Fruit fly (Drosophila melanogaster) whole organism, embryonic: ENCODE measurements around the gene Lip3.
A peak's percentile ranks its signal among the peaks of the same experiment; 100 is the strongest.

Source experiments
- Asciz ChIP-seq: fragments of 200-800 bp; sonication (Bioruptor generic); optimal IDR thresholded peaks from 2 replicates; lab custom pipeline; 2017; ENCODE audit warnings: missing biosample characterization, mild to moderate bottlenecking, missing genetic modification characterization, missing genetic modification reagents
- CG10321 ChIP-seq: fragments of 200-800 bp; sonication (Bioruptor generic); IDR thresholded peaks from 2 replicates; pipeline ENCODE4 v1.3.6; 2022; ENCODE audit warnings: missing biosample characterization, missing genetic modification characterization
- CG10654 ChIP-seq: fragments of 200-800 bp; sonication (Bioruptor generic); optimal IDR thresholded peaks from 2 replicates; lab custom pipeline; 2016; ENCODE audit warnings: missing biosample characterization, missing genetic modification characterization
- CG12391 ChIP-seq: fragments of 200-800 bp; sonication (Bioruptor generic); optimal IDR thresholded peaks from 3 replicates; lab custom pipeline; 2018; ENCODE audit warnings: missing biosample characterization, mild to moderate bottlenecking, missing genetic modification characterization, moderate library complexity
- CG13624 ChIP-seq: fragments of 200-800 bp; sonication (Bioruptor generic); optimal IDR thresholded peaks from 2 replicates; lab custom pipeline; 2016; ENCODE audit warnings: missing biosample characterization, missing genetic modification characterization
- CG14050 ChIP-seq: fragments of 200-800 bp; sonication (Bioruptor generic); IDR thresholded peaks from 3 replicates; pipeline ENCODE4 v1.3.6; 2022; ENCODE audit warnings: missing biosample characterization, missing genetic modification characterization
- CG15601 ChIP-seq: fragments of 200-800 bp; sonication (Bioruptor generic); optimal IDR thresholded peaks from 3 replicates; lab custom pipeline; 2019; ENCODE audit warnings: missing biosample characterization, mild to moderate bottlenecking, missing genetic modification characterization, moderate library complexity
- CG1603 ChIP-seq: fragments of 200-800 bp; sonication (Bioruptor generic); optimal IDR thresholded peaks from 2 replicates; lab custom pipeline; 2019; ENCODE audit warnings: missing biosample characterization, mild to moderate bottlenecking, missing genetic modification characterization, moderate library complexity
- CG17186 ChIP-seq: fragments of 200-800 bp; sonication (Bioruptor generic); optimal IDR thresholded peaks from 3 replicates; lab custom pipeline; 2017; ENCODE audit warnings: missing biosample characterization, missing genetic modification reagents, missing genetic modification characterization
- CG17568 ChIP-seq: fragments of 200-800 bp; sonication (Bioruptor generic); optimal IDR thresholded peaks from 2 replicates; lab custom pipeline; 2018; ENCODE audit warnings: missing biosample characterization, mild to moderate bottlenecking, missing genetic modification characterization, moderate library complexity
- CG31441 ChIP-seq: fragments of 200-800 bp; sonication (Bioruptor generic); IDR thresholded peaks from 2 replicates; pipeline ENCODE4 v1.3.6; 2022; ENCODE audit warnings: missing biosample characterization, missing genetic modification characterization
- CG6175 ChIP-seq: fragments of 200-800 bp; sonication (Bioruptor generic); IDR thresholded peaks from 3 replicates; pipeline ENCODE4 v1.3.6; 2022; ENCODE audit warnings: missing biosample characterization, missing genetic modification characterization
- CG6654 ChIP-seq: fragments of 200-800 bp; sonication (Bioruptor generic); optimal IDR thresholded peaks from 2 replicates; lab custom pipeline; 2017; ENCODE audit warnings: missing biosample characterization, mild to moderate bottlenecking, missing genetic modification characterization
- CG6765 ChIP-seq: fragments of 200-800 bp; sonication (Bioruptor generic); optimal IDR thresholded peaks from 3 replicates; lab custom pipeline; 2017; ENCODE audit warnings: missing biosample characterization, mild to moderate bottlenecking, missing genetic modification characterization
- CG9817 ChIP-seq: fragments of 200-800 bp; sonication (Bioruptor generic); optimal IDR thresholded peaks from 2 replicates; lab custom pipeline; 2018; ENCODE audit warnings: missing biosample characterization, mild to moderate bottlenecking, missing genetic modification characterization, moderate library complexity
- Chrac-16 ChIP-seq: fragments of 200-800 bp; sonication (Bioruptor generic); optimal IDR thresholded peaks from 3 replicates; lab custom pipeline; 2016; ENCODE audit warnings: missing biosample characterization, missing genetic modification characterization
- H15 ChIP-seq: fragments of 200-800 bp; sonication (Bioruptor generic); IDR thresholded peaks from 3 replicates; pipeline ENCODE4 v1.3.6; 2022; ENCODE audit warnings: missing biosample characterization, missing genetic modification characterization
- Hand ChIP-seq: fragments of 200-800 bp; sonication (Bioruptor generic); optimal IDR thresholded peaks from 2 replicates; lab custom pipeline; 2017; ENCODE audit warnings: mild to moderate bottlenecking, missing biosample characterization, missing genetic modification reagents, missing genetic modification characterization
- Hey ChIP-seq: fragments of 200-800 bp; sonication (Bioruptor generic); optimal IDR thresholded peaks from 3 replicates; lab custom pipeline; 2018; ENCODE audit warnings: missing biosample characterization, mild to moderate bottlenecking, missing genetic modification characterization
- MESR4 ChIP-seq: fragments of 200-800 bp; sonication (Bioruptor generic); optimal IDR thresholded peaks from 2 replicates; lab custom pipeline; 2018; ENCODE audit warnings: missing biosample characterization, mild to moderate bottlenecking, missing genetic modification characterization, moderate library complexity
- NFAT ChIP-seq: fragments of 200-800 bp; sonication (Bioruptor generic); IDR thresholded peaks from 2 replicates; pipeline ENCODE4 v1.3.6; 2022; ENCODE audit warnings: missing biosample characterization, missing genetic modification characterization
- Nf-YA ChIP-seq: fragments of 200-800 bp; sonication (Bioruptor generic); IDR thresholded peaks from 2 replicates; pipeline ENCODE4 v1.3.6; 2022; ENCODE audit warnings: missing biosample characterization, missing genetic modification characterization
- Ptx1 ChIP-seq: fragments of 200-800 bp; sonication (Bioruptor generic); IDR thresholded peaks from 2 replicates; pipeline ENCODE4 v1.3.6; 2022; ENCODE audit warnings: missing biosample characterization, missing genetic modification characterization
- Sox100B ChIP-seq: fragments of 200-800 bp; sonication (Bioruptor generic); optimal IDR thresholded peaks from 3 replicates; lab custom pipeline; 2018; ENCODE audit warnings: missing biosample characterization, mild to moderate bottlenecking, missing genetic modification characterization
- aop ChIP-seq: fragments of 200-800 bp; sonication (Bioruptor generic); IDR thresholded peaks from 2 replicates; pipeline ENCODE4 v1.3.6; 2022; ENCODE audit warnings: missing biosample characterization, missing genetic modification characterization
- bbx ChIP-seq: fragments of 200-800 bp; sonication (Bioruptor generic); IDR thresholded peaks from 2 replicates; pipeline ENCODE4 v1.3.6; 2022; ENCODE audit warnings: missing biosample characterization, missing genetic modification characterization; ENCODE audit not compliant: partially characterized antibody
- bcd ChIP-seq: fragments of 200-800 bp; sonication (Bioruptor generic); optimal IDR thresholded peaks from 2 replicates; lab custom pipeline; 2017; ENCODE audit warnings: missing biosample characterization, mild to moderate bottlenecking, missing genetic modification characterization
- cato ChIP-seq: fragments of 200-800 bp; sonication (Bioruptor generic); optimal IDR thresholded peaks from 2 replicates; lab custom pipeline; 2016; ENCODE audit warnings: missing biosample characterization, missing genetic modification characterization, borderline replicate concordance
- eve ChIP-seq, 2 experiments: fragments of >200 bp; optimal IDR thresholded peaks; 2 replicates each; lab custom pipeline; 2017; ENCODE audit warnings: missing biosample characterization in 2 of 2, missing genetic modification characterization in 2 of 2
- ftz-f1 ChIP-seq: fragments of 200-800 bp; sonication (Bioruptor generic); optimal IDR thresholded peaks from 2 replicates; lab custom pipeline; 2016; ENCODE audit warnings: missing biosample characterization, missing genetic modification characterization
- h ChIP-seq: fragments of >200 bp; optimal IDR thresholded peaks from 2 replicates; lab custom pipeline; 2017
- hkb ChIP-seq, 2 experiments: fragments of 200-800 bp in 1 of 2; fragments of >200 bp in 1 of 2; sonication (Bioruptor generic) in 1 of 2; IDR thresholded peaks in 1 of 2; optimal IDR thresholded peaks in 1 of 2; 2 replicates each; pipeline versions ENCODE4 v1.3.6 to Lab custom; 2017 to 2022; ENCODE audit warnings: missing biosample characterization in 1 of 2, missing genetic modification characterization in 1 of 2
- mirr ChIP-seq: fragments of 200-800 bp; sonication (Bioruptor generic); optimal IDR thresholded peaks from 3 replicates; lab custom pipeline; 2018; ENCODE audit warnings: missing biosample characterization, mild to moderate bottlenecking, missing genetic modification characterization
- nau ChIP-seq: fragments of 200-800 bp; sonication (Bioruptor generic); optimal IDR thresholded peaks from 3 replicates; lab custom pipeline; 2017; ENCODE audit warnings: missing biosample characterization, mild to moderate bottlenecking, missing genetic modification characterization, missing genetic modification reagents
- nmo ChIP-seq: fragments of 200-800 bp; sonication (Bioruptor generic); optimal IDR thresholded peaks from 2 replicates; lab custom pipeline; 2018; ENCODE audit warnings: missing biosample characterization, mild to moderate bottlenecking, missing genetic modification characterization, moderate library complexity
- p53 ChIP-seq: fragments of 200-800 bp; sonication (Bioruptor generic); optimal IDR thresholded peaks from 2 replicates; lab custom pipeline; 2016; ENCODE audit warnings: missing biosample characterization, missing genetic modification characterization
- pita ChIP-seq: fragments of 200-800 bp; sonication (Bioruptor generic); optimal IDR thresholded peaks from 2 replicates; lab custom pipeline; 2017; ENCODE audit warnings: missing biosample characterization, mild to moderate bottlenecking, missing genetic modification characterization
- pum ChIP-seq: fragments of 200-800 bp; sonication (Bioruptor generic); optimal IDR thresholded peaks from 2 replicates; lab custom pipeline; 2016; ENCODE audit warnings: missing biosample characterization, missing genetic modification characterization
- ro ChIP-seq: fragments of 200-800 bp; sonication (Bioruptor generic); IDR thresholded peaks from 2 replicates; pipeline ENCODE4 v1.3.6; 2022; ENCODE audit warnings: missing biosample characterization, missing genetic modification characterization
- slbo ChIP-seq: fragments of 200-800 bp; sonication (Bioruptor generic); IDR thresholded peaks from 2 replicates; pipeline ENCODE4 v1.3.6; 2022; ENCODE audit warnings: missing biosample characterization, missing genetic modification characterization
- so ChIP-seq: fragments of 200-800 bp; sonication (Bioruptor generic); IDR thresholded peaks from 3 replicates; pipeline ENCODE4 v1.3.6; 2022; ENCODE audit warnings: missing biosample characterization, missing genetic modification characterization
- sqz ChIP-seq: fragments of 200-800 bp; sonication (Bioruptor generic); optimal IDR thresholded peaks from 3 replicates; lab custom pipeline; 2018; ENCODE audit warnings: missing biosample characterization, mild to moderate bottlenecking, missing genetic modification characterization
- stwl ChIP-seq: fragments of 200-800 bp; sonication (Bioruptor generic); optimal IDR thresholded peaks from 3 replicates; lab custom pipeline; 2018; ENCODE audit warnings: missing biosample characterization, mild to moderate bottlenecking, missing genetic modification characterization, moderate library complexity
- tap ChIP-seq: fragments of 200-800 bp; optimal IDR thresholded peaks from 3 replicates; lab custom pipeline; 2019; ENCODE audit warnings: missing biosample characterization, mild to moderate bottlenecking, missing genetic modification characterization, moderate library complexity
- toy ChIP-seq: fragments of 200-800 bp; sonication (Bioruptor generic); IDR thresholded peaks from 2 replicates; pipeline ENCODE4 v1.3.6; 2022; ENCODE audit warnings: missing biosample characterization, missing genetic modification characterization
- trh ChIP-seq: fragments of 200-800 bp; sonication (Bioruptor generic); optimal IDR thresholded peaks from 2 replicates; lab custom pipeline; 2016; ENCODE audit warnings: missing biosample characterization, missing genetic modification characterization
- tx ChIP-seq: fragments of 200-800 bp; sonication (Bioruptor generic); optimal IDR thresholded peaks from 2 replicates; lab custom pipeline; 2016; ENCODE audit warnings: missing biosample characterization, missing genetic modification characterization
- usp ChIP-seq: fragments of >200 bp; optimal IDR thresholded peaks from 2 replicates; lab custom pipeline; 2017; ENCODE audit warnings: missing biosample characterization, missing genetic modification characterization

Lip3 gene

dm6 chr3R:13364175-13365174, 7.2 kb downstream of the Lip3 start, which contains the start of gene Dic1 (continued):
- TF ChIP-seq CG12391 (tag; lab: Kevin White, UChicago) (peak; percentile 97), ftz-f1 (GFP tag; lab: Kevin White, UChicago) (peak; percentile 41), bcd (GFP tag; lab: Kevin White, UChicago) (peak; percentile 99), nau (GFP tag; lab: Kevin White, UChicago) (peak; percentile 95), bbx (GFP tag; lab: Robert Waterston, UW) (0 out of 2 replicates have a peak, but pooled peaks have one; percentile 43), Nf-YA (GFP tag; lab: Robert Waterston, UW) (peak; percentile 85), aop (GFP tag; lab: Robert Waterston, UW) (peak; percentile 90), CG31441 (GFP tag; lab: Robert Waterston, UW) (peak; percentile 98), sqz (peak; percentile 96), h (lab: Kevin White, UChicago) (no peak), CG1603 (peak; percentile 67), CG14050 (GFP tag; lab: Robert Waterston, UW) (peak; percentile 87), Hand (peak; percentile 94), CG15601 (peak; percentile 94), hkb (optimal IDR thresholded peaks at IDR 0.05; lab: Kevin White, UChicago) (no peak), hkb (GFP tag; IDR thresholded peaks at IDR 0.05; lab: Robert Waterston, UW) (peak; percentile 96), so (GFP tag; lab: Robert Waterston, UW) (peak; percentile 86), trh (GFP tag; lab: Kevin White, UChicago) (peak; percentile 82), usp (GFP tag; lab: Kevin White, UChicago) (no peak), stwl (tag; lab: Kevin White, UChicago) (peak; percentile 37), H15 (peak; percentile 83), Asciz (GFP tag; lab: Kevin White, UChicago) (peak; percentile 99), CG6654 (GFP tag; lab: Kevin White, UChicago) (peak; percentile 90), CG13624 (peak; percentile 92), p53 (GFP tag; lab: Kevin White, UChicago) (peak; percentile 66), Chrac-16 (GFP tag; lab: Kevin White, UChicago) (peak; percentile 96), Hey (tag; lab: Kevin White, UChicago) (peak; percentile 54), NFAT (peak; percentile 71), toy (GFP tag; lab: Robert Waterston, UW) (peak; percentile 83), pum (GFP tag; lab: Kevin White, UChicago) (peak; percentile 89), CG9817 (tag; lab: Kevin White, UChicago) (peak; percentile 95), nmo (peak; percentile 99), mirr (GFP tag; lab: Kevin White, UChicago) (peak; percentile 14), ro (GFP tag; lab: Robert Waterston, UW) (peak; percentile 74), pita (GFP tag; lab: Kevin White, UChicago) (no peak), tx (peak; percentile 79), CG17568 (GFP tag; lab: Kevin White, UChicago) (peak; percentile 84), eve (GFP tag; optimal IDR thresholded peaks at IDR 0.05; lab: Kevin White, UChicago) (peak in 1 of 2 experiments; percentile 97), Sox100B (GFP tag; lab: Kevin White, UChicago) (peak; percentile 99), MESR4 (GFP tag; lab: Kevin White, UChicago) (peak; percentile 10), CG10321 (GFP tag; lab: Robert Waterston, UW) (peak; percentile 30; the same call in 1 of the 2 replicates), Ptx1 (peak; percentile 96), tap (peak; percentile 91), cato (GFP tag; lab: Kevin White, UChicago) (peak; percentile 92), CG6175 (GFP tag; lab: Robert Waterston, UW) (peak; percentile 85), slbo (GFP tag; lab: Robert Waterston, UW) (peak; percentile 93), CG10654 (peak; percentile 93), CG6765 (GFP tag; lab: Kevin White, UChicago) (peak; percentile 94), CG17186 (peak; percentile 80)
